Fruit fly (Drosophila melanogaster) whole organism, embryonic: ENCODE measurements around the gene Fancl.

Experiments
- BEAF-32 ChIP-seq: fragments of 200-800 bp; sonication (Bioruptor generic); optimal IDR thresholded peaks from 3 replicates; lab custom pipeline; 2017; ENCODE audit warnings: missing biosample characterization, missing genetic modification characterization, mild to moderate bottlenecking, moderate library complexity, missing genetic modification reagents
- CG10654 ChIP-seq: fragments of 200-800 bp; sonication (Bioruptor generic); optimal IDR thresholded peaks from 2 replicates; lab custom pipeline; 2016; ENCODE audit warnings: missing biosample characterization, missing genetic modification characterization
- CG12391 ChIP-seq: fragments of 200-800 bp; sonication (Bioruptor generic); optimal IDR thresholded peaks from 3 replicates; lab custom pipeline; 2018; ENCODE audit warnings: missing biosample characterization, mild to moderate bottlenecking, missing genetic modification characterization, moderate library complexity
- CG12942 ChIP-seq: fragments of 200-800 bp; sonication (Bioruptor generic); optimal IDR thresholded peaks from 3 replicates; lab custom pipeline; 2016; ENCODE audit warnings: missing biosample characterization, missing genetic modification characterization
- CG14014 ChIP-seq: fragments of 200-800 bp; sonication (Bioruptor generic); IDR thresholded peaks from 2 replicates; pipeline ENCODE4 v1.3.6; 2022; ENCODE audit warnings: missing biosample characterization, missing genetic modification characterization
- CG1602 ChIP-seq: fragments of 200-800 bp; sonication (Bioruptor generic); optimal IDR thresholded peaks from 3 replicates; lab custom pipeline; 2016; ENCODE audit warnings: missing biosample characterization, missing genetic modification characterization
- CG16863 ChIP-seq: fragments of 200-800 bp; sonication (Bioruptor generic); optimal IDR thresholded peaks from 3 replicates; lab custom pipeline; 2016; ENCODE audit warnings: missing biosample characterization, missing genetic modification characterization
- CG18619 ChIP-seq: fragments of 200-800 bp; sonication (Bioruptor generic); optimal IDR thresholded peaks from 3 replicates; lab custom pipeline; 2017; ENCODE audit warnings: missing biosample characterization, mild to moderate bottlenecking, missing genetic modification characterization
- CG18764 ChIP-seq: fragments of 200-800 bp; sonication (Bioruptor generic); optimal IDR thresholded peaks from 3 replicates; lab custom pipeline; 2016; ENCODE audit warnings: missing biosample characterization, missing genetic modification characterization
- CG2116 ChIP-seq: fragments of 200-800 bp; sonication (Bioruptor generic); optimal IDR thresholded peaks from 3 replicates; lab custom pipeline; 2018; ENCODE audit warnings: missing biosample characterization, mild to moderate bottlenecking, missing genetic modification characterization
- CG2129 ChIP-seq: fragments of 200-800 bp; sonication (Bioruptor generic); IDR thresholded peaks from 2 replicates; pipeline ENCODE4 v1.3.6; 2022; ENCODE audit warnings: missing biosample characterization, missing genetic modification characterization; ENCODE audit not compliant: partially characterized antibody
- CG30403 ChIP-seq: fragments of 200-800 bp; sonication (Bioruptor generic); optimal IDR thresholded peaks from 3 replicates; lab custom pipeline; 2016; ENCODE audit warnings: missing biosample characterization, missing genetic modification characterization
- CG34376 ChIP-seq: fragments of 200-800 bp; sonication (Bioruptor generic); optimal IDR thresholded peaks from 2 replicates; lab custom pipeline; 2018; ENCODE audit warnings: missing biosample characterization, mild to moderate bottlenecking, missing genetic modification characterization
- CG3726 ChIP-seq: fragments of 200-800 bp; sonication (Bioruptor generic); IDR thresholded peaks from 3 replicates; pipeline ENCODE4, ENCODE4 v1.3.6; 2022; ENCODE audit warnings: missing biosample characterization, missing genetic modification characterization
- CG4854 ChIP-seq: fragments of 200-800 bp; sonication (Bioruptor generic); optimal IDR thresholded peaks from 2 replicates; lab custom pipeline; 2016; ENCODE audit warnings: missing biosample characterization, missing genetic modification characterization, inconsistent platforms
- CG6254 ChIP-seq: fragments of 200-800 bp; sonication (Bioruptor generic); optimal IDR thresholded peaks from 3 replicates; lab custom pipeline; 2017; ENCODE audit warnings: mild to moderate bottlenecking, missing biosample characterization, missing genetic modification reagents, missing genetic modification characterization
- CG6272 ChIP-seq: fragments of 200-800 bp; sonication (Bioruptor generic); IDR thresholded peaks from 2 replicates; pipeline ENCODE4 v1.3.6; 2022; ENCODE audit warnings: missing biosample characterization, missing genetic modification characterization
- CG7786 ChIP-seq: fragments of 200-800 bp; sonication (Bioruptor generic); optimal IDR thresholded peaks from 2 replicates; lab custom pipeline; 2016; ENCODE audit warnings: missing biosample characterization, missing genetic modification characterization
- CG7987 ChIP-seq: fragments of 200-800 bp; sonication (Bioruptor generic); optimal IDR thresholded peaks from 2 replicates; lab custom pipeline; 2018; ENCODE audit warnings: missing biosample characterization, mild to moderate bottlenecking, missing genetic modification characterization, moderate library complexity
- CG9609 ChIP-seq: fragments of 200-800 bp; sonication (Bioruptor generic); optimal IDR thresholded peaks from 3 replicates; lab custom pipeline; 2016; ENCODE audit warnings: missing biosample characterization, missing genetic modification characterization
- D ChIP-seq, 2 experiments: fragments of 200-800 bp in 1 of 2; fragments of >200 bp in 1 of 2; sonication (Bioruptor generic) in 1 of 2; optimal IDR thresholded peaks; 2 replicates in 1 of 2; 3 replicates in 1 of 2; lab custom pipeline; 2017; ENCODE audit warnings: mild to moderate bottlenecking in 1 of 2, missing biosample characterization in 1 of 2, missing genetic modification characterization in 1 of 2, missing genetic modification reagents in 1 of 2
- D19B ChIP-seq: fragments of 200-800 bp; sonication (Bioruptor generic); optimal IDR thresholded peaks from 2 replicates; lab custom pipeline; 2017; ENCODE audit warnings: missing biosample characterization, mild to moderate bottlenecking, missing genetic modification characterization
- Dad ChIP-seq: fragments of 200-800 bp; sonication (Bioruptor generic); optimal IDR thresholded peaks from 3 replicates; lab custom pipeline; 2016; ENCODE audit warnings: missing biosample characterization, missing genetic modification characterization
- Deaf1 ChIP-seq: fragments of 200-800 bp; optimal IDR thresholded peaks from 3 replicates; lab custom pipeline; 2019; ENCODE audit warnings: missing biosample characterization, mild to moderate bottlenecking, missing genetic modification characterization, moderate library complexity
- Dek ChIP-seq: fragments of 200-800 bp; sonication (Bioruptor generic); optimal IDR thresholded peaks from 3 replicates; lab custom pipeline; 2019; ENCODE audit warnings: missing biosample characterization, mild to moderate bottlenecking, missing genetic modification characterization, moderate library complexity
- Elba2 ChIP-seq: fragments of 200-800 bp; sonication (Bioruptor generic); optimal IDR thresholded peaks from 3 replicates; lab custom pipeline; 2016; ENCODE audit warnings: missing biosample characterization, missing genetic modification characterization
- Ets97D ChIP-seq: fragments of 200-800 bp; sonication (Bioruptor generic); optimal IDR thresholded peaks from 3 replicates; lab custom pipeline; 2016; ENCODE audit warnings: missing biosample characterization, missing genetic modification characterization
- Fer1 ChIP-seq: fragments of 200-800 bp; sonication (Bioruptor generic); optimal IDR thresholded peaks from 2 replicates; lab custom pipeline; 2017; ENCODE audit warnings: missing biosample characterization, mild to moderate bottlenecking, missing genetic modification characterization
- GATAe ChIP-seq: fragments of 200-800 bp; sonication (Bioruptor generic); conservative IDR thresholded peaks from 2 replicates; pipeline ENCODE4 v1.3.6; 2022; ENCODE audit warnings: missing biosample characterization, missing genetic modification characterization
- Gsc ChIP-seq: fragments of 200-800 bp; sonication (Bioruptor generic); IDR thresholded peaks from 2 replicates; pipeline ENCODE4 v1.3.6; 2022; ENCODE audit warnings: missing biosample characterization, missing genetic modification characterization
- H2.0 ChIP-seq: fragments of 200-800 bp; sonication (Bioruptor generic); IDR thresholded peaks from 2 replicates; pipeline ENCODE4 v1.3.6; 2022; ENCODE audit warnings: missing biosample characterization, missing genetic modification characterization
- HLH3B ChIP-seq: fragments of 200-800 bp; sonication (Bioruptor generic); IDR thresholded peaks from 2 replicates; pipeline ENCODE4 v1.3.6; 2022; ENCODE audit warnings: missing biosample characterization, missing genetic modification characterization
- Hr78 ChIP-seq, 2 experiments: fragments of 200-800 bp in 1 of 2; fragments of >200 bp in 1 of 2; sonication (Bioruptor generic) in 1 of 2; optimal IDR thresholded peaks; 2 replicates each; lab custom pipeline; 2017 to 2019; ENCODE audit warnings: missing biosample characterization in 2 of 2, missing genetic modification characterization in 2 of 2, mild to moderate bottlenecking in 1 of 2, moderate library complexity in 1 of 2
- Nf-YA ChIP-seq: fragments of 200-800 bp; sonication (Bioruptor generic); IDR thresholded peaks from 2 replicates; pipeline ENCODE4 v1.3.6; 2022; ENCODE audit warnings: missing biosample characterization, missing genetic modification characterization
- Oaz ChIP-seq: fragments of 200-800 bp; sonication (Bioruptor generic); IDR thresholded peaks from 2 replicates; pipeline ENCODE4 v1.3.6; 2022; ENCODE audit warnings: missing biosample characterization, missing genetic modification characterization
- Pdp1 ChIP-seq, 2 experiments: fragments of 200-800 bp; sonication (Bioruptor generic); optimal IDR thresholded peaks; 3 replicates each; lab custom pipeline; 2016; ENCODE audit warnings: missing biosample characterization in 2 of 2, missing genetic modification characterization in 2 of 2, mild to moderate bottlenecking in 1 of 2, moderate library complexity in 1 of 2
- ab ChIP-seq: fragments of 200-800 bp; sonication (Bioruptor generic); optimal IDR thresholded peaks from 2 replicates; lab custom pipeline; 2016; ENCODE audit warnings: missing biosample characterization, missing genetic modification characterization
- aop ChIP-seq: fragments of 200-800 bp; sonication (Bioruptor generic); IDR thresholded peaks from 2 replicates; pipeline ENCODE4 v1.3.6; 2022; ENCODE audit warnings: missing biosample characterization, missing genetic modification characterization
- gsb-n ChIP-seq: fragments of 200-800 bp; sonication (Bioruptor generic); optimal IDR thresholded peaks from 3 replicates; lab custom pipeline; 2018; ENCODE audit warnings: missing biosample characterization, mild to moderate bottlenecking, missing genetic modification characterization
- hb ChIP-seq: fragments of 200-800 bp; sonication (Bioruptor generic); IDR thresholded peaks from 3 replicates; pipeline ENCODE4 v1.3.6; 2022; ENCODE audit warnings: missing biosample characterization, missing genetic modification characterization; ENCODE audit not compliant: partially characterized antibody
- lov ChIP-seq, 2 experiments: fragments of 200-800 bp in 1 of 2; fragments of >200 bp in 1 of 2; sonication (Bioruptor generic) in 1 of 2; IDR thresholded peaks in 1 of 2; optimal IDR thresholded peaks in 1 of 2; 2 replicates in 1 of 2; 3 replicates in 1 of 2; pipeline versions ENCODE4 v1.3.6 to Lab custom; 2017 to 2022; ENCODE audit warnings: missing biosample characterization in 1 of 2, missing genetic modification characterization in 1 of 2
- otp ChIP-seq: fragments of 200-800 bp; sonication (Bioruptor generic); IDR thresholded peaks from 3 replicates; pipeline ENCODE4, ENCODE4 v1.3.6; 2022; ENCODE audit warnings: missing biosample characterization, missing genetic modification characterization
- pnt ChIP-seq: fragments of 200-800 bp; sonication (Bioruptor generic); optimal IDR thresholded peaks from 3 replicates; lab custom pipeline; 2016; ENCODE audit warnings: missing biosample characterization, missing genetic modification characterization
- ro ChIP-seq: fragments of 200-800 bp; sonication (Bioruptor generic); IDR thresholded peaks from 2 replicates; pipeline ENCODE4 v1.3.6; 2022; ENCODE audit warnings: missing biosample characterization, missing genetic modification characterization
- slbo ChIP-seq: fragments of 200-800 bp; sonication (Bioruptor generic); IDR thresholded peaks from 2 replicates; pipeline ENCODE4 v1.3.6; 2022; ENCODE audit warnings: missing biosample characterization, missing genetic modification characterization
- sug ChIP-seq: fragments of 200-800 bp; optimal IDR thresholded peaks from 2 replicates; lab custom pipeline; 2019; ENCODE audit warnings: missing biosample characterization, mild to moderate bottlenecking, missing genetic modification characterization, moderate library complexity
- tin ChIP-seq: fragments of 200-800 bp; sonication (Bioruptor generic); optimal IDR thresholded peaks from 3 replicates; lab custom pipeline; 2016; ENCODE audit warnings: missing biosample characterization, missing genetic modification characterization
- vnd ChIP-seq: fragments of 200-800 bp; sonication (Bioruptor generic); IDR thresholded peaks from 3 replicates; pipeline ENCODE4 v1.3.6; 2022; ENCODE audit warnings: missing biosample characterization, missing genetic modification characterization; ENCODE audit not compliant: partially characterized antibody
- z ChIP-seq: fragments of 200-800 bp; sonication (Bioruptor generic); IDR thresholded peaks from 3 replicates; pipeline ENCODE4 v1.3.6; 2022; ENCODE audit warnings: missing biosample characterization, missing genetic modification characterization
- zf30C ChIP-seq: fragments of 200-800 bp; sonication (Bioruptor generic); optimal IDR thresholded peaks from 3 replicates; lab custom pipeline; 2018; ENCODE audit warnings: missing biosample characterization, mild to moderate bottlenecking, missing genetic modification characterization

The Fancl gene

dm6 chr3R:10084914-10085313 is 32.2 kb upstream of the Fancl start (continued):
- TF ChIP-seq ro (GFP tag; lab: Robert Waterston, UW) (no peak), D (optimal IDR thresholded peaks at IDR 0.05; lab: Kevin White, UChicago) (no peak), D (GFP tag; optimal IDR thresholded peaks at IDR 0.05; lab: Kevin White, UChicago) (no peak), CG12942 (GFP tag; lab: Kevin White, UChicago) (no peak), Gsc (GFP tag; lab: Robert Waterston, UW) (no peak), GATAe (GFP tag; lab: Robert Waterston, UW) (no peak), CG16863 (GFP tag; lab: Kevin White, UChicago) (no peak), lov (optimal IDR thresholded peaks at IDR 0.05; lab: Kevin White, UChicago) (no peak), lov (GFP tag; IDR thresholded peaks at IDR 0.05; lab: Robert Waterston, UW) (no peak), Fer1 (GFP tag; lab: Kevin White, UChicago) (peak; percentile 53), CG18764 (GFP tag; lab: Kevin White, UChicago) (no peak), D19B (peak; percentile 50), CG6272 (0 out of 2 replicates have a peak, but pooled peaks have one; percentile 6), H2.0 (GFP tag; lab: Robert Waterston, UW) (peak; percentile 61; the same call in 1 of the 2 replicates), Dad (no peak), CG18619 (peak; percentile 56), Dek (tag; lab: Kevin White, UChicago) (peak; percentile 34), aop (no peak), CG6254 (GFP tag; lab: Kevin White, UChicago) (no peak), zf30C (GFP tag; lab: Kevin White, UChicago) (no peak), CG2116 (GFP tag; lab: Kevin White, UChicago) (no peak), Pdp1 (GFP tag; optimal IDR thresholded peaks at IDR 0.05; lab: Kevin White, UChicago) (peak; percentile 8 to 27), otp (no peak), CG14014 (GFP tag; lab: Robert Waterston, UW) (peak; percentile 67), CG12391 (tag; lab: Kevin White, UChicago) (peak; percentile 25), CG2129 (GFP tag; lab: Robert Waterston, UW) (no peak), CG34376 (GFP tag; lab: Kevin White, UChicago) (no peak), HLH3B (peak; percentile 14; the same call in 1 of the 2 replicates), z (no peak), tin (GFP tag; lab: Kevin White, UChicago) (peak; percentile 2), CG3726 (GFP tag; lab: Robert Waterston, UW) (no peak), hb (GFP tag; lab: Robert Waterston, UW) (no peak), BEAF-32 (no peak), slbo (GFP tag; lab: Robert Waterston, UW) (peak; percentile 90), vnd (no peak), Ets97D (no peak), Deaf1 (tag; lab: Kevin White, UChicago) (no peak), CG1602 (no peak), CG7987 (GFP tag; lab: Kevin White, UChicago) (no peak), pnt (GFP tag; lab: Kevin White, UChicago) (no peak), CG10654 (GFP tag; lab: Kevin White, UChicago) (no peak), Hr78 (GFP tag; optimal IDR thresholded peaks at IDR 0.05; lab: Kevin White, UChicago) (no peak), gsb-n (no peak), sug (tag; lab: Kevin White, UChicago) (no peak), Elba2 (GFP tag; lab: Kevin White, UChicago) (no peak), ab (no peak), CG9609 (GFP tag; lab: Kevin White, UChicago) (no peak), CG4854 (GFP tag; lab: Kevin White, UChicago) (no peak), Oaz (GFP tag; lab: Robert Waterston, UW) (no peak), Nf-YA (peak; percentile 21; the same call in 1 of the 2 replicates), CG30403 (peak; percentile 49), CG7786 (GFP tag; lab: Kevin White, UChicago) (peak; percentile 71)
